Worm (Caenorhabditis elegans): ENCODE measurements around the gene C06E1.9.

- TF ChIP-seq nhr-2 (tag; optimal IDR thresholded peaks at IDR 0.05), result no peak
- no peak for TF ChIP-seq nhr-28 (tag; optimal IDR thresholded peaks at IDR 0.05)
- TF ChIP-seq pha-4 (tag; optimal IDR thresholded peaks at IDR 0.05), result no peak
- no peak for TF ChIP-seq M03D4.4 (tag; optimal IDR thresholded peaks at IDR 0.05)
- no peak for TF ChIP-seq nhr-237 (tag; optimal IDR thresholded peaks at IDR 0.05)
- TF ChIP-seq lin-13 (tag; optimal IDR thresholded peaks at IDR 0.05), result no peak
- TF ChIP-seq lin-32 (GFP tag; optimal IDR thresholded peaks at IDR 0.05), result no peak
- TF ChIP-seq unc-62 (GFP tag; optimal IDR thresholded peaks at IDR 0.05), result no peak
- TF ChIP-seq elt-3 (tag; optimal IDR thresholded peaks at IDR 0.05), result no peak
- TF ChIP-seq nhr-12 (tag; optimal IDR thresholded peaks at IDR 0.05), result no peak
- TF ChIP-seq mep-1 (tag; optimal IDR thresholded peaks at IDR 0.05), result no peak
- TF ChIP-seq blmp-1 (tag; optimal IDR thresholded peaks at IDR 0.05), result no peak
Observed at ce11 chrIII:8574299-8574698, 35.3 kb downstream of the C06E1.9 start.

All from whole organism, mixed stage, embryonic.